Fruit fly (Drosophila melanogaster): ENCODE data around the gene CG15056.
A peak's percentile ranks its signal among the peaks of the same experiment; 100 is the strongest.

CG15056 gene

dm6 chrX:18438568-18438967, 23.4 kb downstream of the CG15056 start, which contains the start of gene CG32551:
CG32551 (plus strand) TSS chrX:18438868.
- TF ChIP-seq CG42726 (GFP tag; IDR thresholded peaks at IDR 0.05; ENCODE audit: partially characterized antibody) (no peak), Atf-2 (GFP tag; optimal IDR thresholded peaks at IDR 0.05) (no peak), CG7357 (GFP tag; IDR thresholded peaks at IDR 0.05) (no peak), gcm (GFP tag; optimal IDR thresholded peaks at IDR 0.05) (no peak), CG2199 (GFP tag; IDR thresholded peaks at IDR 0.05) (no peak), Adf1 (GFP tag; IDR thresholded peaks at IDR 0.05) (no peak), ftz-f1 (GFP tag; optimal IDR thresholded peaks at IDR 0.05) (no peak), dimm (GFP tag; IDR thresholded peaks at IDR 0.05) (no peak)

dm6 chrX:18439367-18439766, 24.2 kb downstream of the CG15056 start, which contains the start of gene CG43841:
CG43841 (plus strand) TSS chrX:18439667.
- TF ChIP-seq Camta (GFP tag; optimal IDR thresholded peaks at IDR 0.05) (no peak), mirr (GFP tag; optimal IDR thresholded peaks at IDR 0.05) (no peak), HHEX (GFP tag; optimal IDR thresholded peaks at IDR 0.05) (no peak), Dek (tag; optimal IDR thresholded peaks at IDR 0.05) (no peak), gcm2 (GFP tag; optimal IDR thresholded peaks at IDR 0.05) (no peak), unpg (GFP tag; optimal IDR thresholded peaks at IDR 0.05) (no peak), CG8089 (GFP tag; optimal IDR thresholded peaks at IDR 0.05) (no peak), CG8765 (GFP tag; IDR thresholded peaks at IDR 0.05) (no peak), fd96Cb (tag; optimal IDR thresholded peaks at IDR 0.05) (no peak), Opbp (GFP tag; IDR thresholded peaks at IDR 0.05; ENCODE audit: partially characterized antibody) (no peak), Gug (GFP tag; IDR thresholded peaks at IDR 0.05) (no peak), Meics (GFP tag; optimal IDR thresholded peaks at IDR 0.05) (no peak)

- TF ChIP-seq CkIIα-i1 (GFP tag; IDR thresholded peaks at IDR 0.05) (no peak), CG7928 (GFP tag; optimal IDR thresholded peaks at IDR 0.05) (no peak), Xbp1 (GFP tag; optimal IDR thresholded peaks at IDR 0.05) (no peak)
These were observed 25.3 kb downstream of the CG15056 start, which contains the start of gene CG32548 for dm6 chrX:18440481-18440880. CG32548 (minus strand) TSS chrX:18440581.

dm6 chrX:18452717-18453116, 37.5 kb downstream of the CG15056 start:
- TF ChIP-seq insv (GFP tag; optimal IDR thresholded peaks at IDR 0.05) = no peak
- TF ChIP-seq CG13775 (GFP tag; optimal IDR thresholded peaks at IDR 0.05) = no peak
- no peak for TF ChIP-seq prd (optimal IDR thresholded peaks at IDR 0.05)
- TF ChIP-seq prd (GFP tag; IDR thresholded peaks at IDR 0.05) = peak; percentile 14; the same call in 1 of the 3 replicates
- peak; percentile 12 for TF ChIP-seq Meics (GFP tag; optimal IDR thresholded peaks at IDR 0.05)
- TF ChIP-seq CG11456 (GFP tag; IDR thresholded peaks at IDR 0.05) = no peak
- TF ChIP-seq CG18476 (GFP tag; optimal IDR thresholded peaks at IDR 0.05) = peak; percentile 68
- no peak for TF ChIP-seq CG10209 (GFP tag; optimal IDR thresholded peaks at IDR 0.05)
- TF ChIP-seq Ets65A (GFP tag) = peak; percentile 87
- TF ChIP-seq lab (GFP tag; optimal IDR thresholded peaks at IDR 0.05) = peak; percentile 1
- TF ChIP-seq CG9215 (GFP tag; IDR thresholded peaks at IDR 0.05) = peak; percentile 16; the same call in 1 of the 2 replicates
- peak; percentile 39; the same call in 1 of the 3 replicates for TF ChIP-seq Dbx (GFP tag; IDR thresholded peaks at IDR 0.05)
- TF ChIP-seq dmrt99B (tag; optimal IDR thresholded peaks at IDR 0.05) = peak; percentile 1
- TF ChIP-seq slbo (GFP tag; IDR thresholded peaks at IDR 0.05) = peak; percentile 36
- peak; percentile 66 for TF ChIP-seq sens (GFP tag)
- peak; percentile 38 for TF ChIP-seq CG18599 (GFP tag; optimal IDR thresholded peaks at IDR 0.05)
- TF ChIP-seq CG2202 (tag; optimal IDR thresholded peaks at IDR 0.05) = no peak
- peak; percentile 48 for TF ChIP-seq CG2120 (GFP tag; optimal IDR thresholded peaks at IDR 0.05)
- no peak for TF ChIP-seq al (GFP tag; IDR thresholded peaks at IDR 0.05)
- peak; percentile 6 for TF ChIP-seq CG2678 (tag; optimal IDR thresholded peaks at IDR 0.05)
- TF ChIP-seq row (GFP tag; IDR thresholded peaks at IDR 0.05) = peak; percentile 59
- TF ChIP-seq dan (GFP tag; IDR thresholded peaks at IDR 0.05) = no peak
